Fruit fly (Drosophila melanogaster) whole organism, wandering third instar larva: Measurements from ENCODE around the gene CG14629.

Experiments
- Abd-B ChIP-seq: fragments of >200 bp; optimal IDR thresholded peaks from 2 replicates; lab custom pipeline; 2017; ENCODE audit warnings: missing biosample characterization, missing genetic modification characterization
- Dfd ChIP-seq: fragments of >200 bp; optimal IDR thresholded peaks from 2 replicates; lab custom pipeline; 2017; ENCODE audit warnings: missing biosample characterization, missing genetic modification characterization
- GATAd ChIP-seq: sonication (Bioruptor generic); optimal IDR thresholded peaks from 2 replicates; lab custom pipeline; 2016; ENCODE audit warnings: missing biosample characterization, missing genetic modification characterization
- Hr78 ChIP-seq: fragments of >200 bp; optimal IDR thresholded peaks from 2 replicates; lab custom pipeline; 2017; ENCODE audit warnings: missing biosample characterization, missing genetic modification characterization
- dl ChIP-seq, 2 experiments: fragments of 175-275, 200-275 bp in 1 of 2; fragments of 200-275 bp in 1 of 2; sonication (Bioruptor generic); optimal IDR thresholded peaks; lab custom pipeline; 2018; ENCODE audit warnings: mild to moderate bottlenecking in 2 of 2, missing biosample characterization in 2 of 2, missing genetic modification characterization in 2 of 2, moderate library complexity in 2 of 2; ENCODE audit not compliant: partially characterized antibody in 2 of 2, insufficient read depth in 1 of 2
- dmrt93B ChIP-seq: fragments of 200-800 bp; sonication (Bioruptor generic); optimal IDR thresholded peaks from 2 replicates; lab custom pipeline; 2018; ENCODE audit warnings: missing biosample characterization, mild to moderate bottlenecking, missing genetic modification characterization
- fru ChIP-seq: fragments of 200-800 bp; sonication (Bioruptor generic); optimal IDR thresholded peaks from 3 replicates; lab custom pipeline; 2016; ENCODE audit warnings: missing biosample characterization, mild to moderate bottlenecking, missing genetic modification characterization
- psq ChIP-seq: fragments of 200-800 bp; sonication (Bioruptor generic); optimal IDR thresholded peaks from 3 replicates; lab custom pipeline; 2017; ENCODE audit warnings: missing biosample characterization, mild to moderate bottlenecking, missing genetic modification characterization, moderate library complexity

DNA sequence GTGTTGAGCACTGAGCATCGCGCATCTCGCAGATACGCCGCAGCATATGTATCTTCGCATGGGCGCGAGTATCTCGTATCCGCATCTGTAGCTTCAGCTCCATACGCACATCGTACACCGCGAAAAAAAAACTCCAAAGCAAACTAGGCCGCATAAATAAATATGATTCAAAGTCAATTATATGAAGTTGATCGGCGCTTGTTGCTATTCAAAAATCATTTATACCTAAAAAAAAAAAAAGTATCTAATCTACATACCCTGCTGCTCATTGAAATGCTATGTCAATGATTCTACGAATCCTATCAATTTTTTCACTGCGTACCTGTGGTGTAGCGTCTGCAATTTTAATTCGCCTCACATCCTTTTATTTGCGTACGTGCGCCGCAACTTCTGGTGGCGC lies 29.4 kb downstream of the CG14629 start:
- peak; percentile 13 for TF ChIP-seq fru (GFP tag; lab: Kevin White, UChicago)
- TF ChIP-seq Hr78 = no peak
- TF ChIP-seq GATAd (GFP tag; lab: Kevin White, UChicago) = no peak
- no peak for TF ChIP-seq Abd-B (GFP tag; lab: Kevin White, UChicago)
- TF ChIP-seq dl (GFP tag; optimal IDR thresholded peaks at IDR 0.05; lab: Kevin White, UChicago; ENCODE audit: insufficient read depth in 1 of 2, partially characterized antibody in 2 of 2) = no peak
- no peak for TF ChIP-seq Dfd
- no peak for TF ChIP-seq psq (GFP tag; lab: Kevin White, UChicago)
- no peak for TF ChIP-seq dmrt93B (GFP tag; lab: Kevin White, UChicago)
